Fruit fly (Drosophila melanogaster): ENCODE measurements around the gene CG13398.

Gene CG13398

DNA sequence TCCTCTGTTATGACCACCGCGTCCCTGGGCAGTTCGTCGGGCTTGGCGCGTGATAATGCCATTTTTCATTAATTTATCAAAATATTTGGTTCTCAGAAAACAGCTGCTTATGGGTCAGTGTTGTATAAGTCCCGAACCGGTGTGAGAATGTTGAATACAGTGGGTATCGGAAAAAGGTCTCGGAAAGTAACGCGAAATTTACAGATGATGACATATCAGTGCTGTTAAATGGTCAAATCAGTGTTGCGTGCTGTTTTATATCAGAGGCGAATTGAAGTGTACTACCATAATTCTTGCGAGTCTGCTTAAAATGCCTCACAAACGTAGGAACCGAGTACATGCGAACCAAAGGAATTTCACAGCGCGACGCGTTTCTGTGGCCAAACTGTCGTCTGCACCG, 32.4 kb downstream of the CG13398 start, which contains the start of the genes CG13392 and Rcd4 (continued):
- TF ChIP-seq CG15479 (GFP tag; optimal IDR thresholded peaks at IDR 0.05) (no peak), odd (GFP tag; optimal IDR thresholded peaks at IDR 0.05) (no peak), CG1602 (GFP tag; optimal IDR thresholded peaks at IDR 0.05) (peak; percentile 7), CG13123 (GFP tag; optimal IDR thresholded peaks at IDR 0.05) (no peak), D (optimal IDR thresholded peaks at IDR 0.05) (no peak), D (GFP tag; optimal IDR thresholded peaks at IDR 0.05) (no peak), CG7372 (GFP tag; IDR thresholded peaks at IDR 0.05) (0 out of 2 replicates have a peak, but pooled peaks have one; percentile 12), Nf-YB (GFP tag; optimal IDR thresholded peaks at IDR 0.05) (peak; percentile 11), CG13296 (GFP tag; optimal IDR thresholded peaks at IDR 0.05) (peak; percentile 41), D19A (tag; optimal IDR thresholded peaks at IDR 0.05) (no peak), Mes4 (GFP tag; optimal IDR thresholded peaks at IDR 0.05) (no peak), CG1603 (tag; optimal IDR thresholded peaks at IDR 0.05) (peak; percentile 85), pzg (GFP tag; optimal IDR thresholded peaks at IDR 0.05) (peak; percentile 87), sima (GFP tag; optimal IDR thresholded peaks at IDR 0.05) (no peak), gcm2 (GFP tag; optimal IDR thresholded peaks at IDR 0.05) (peak; percentile 5), HmgZ (tag; optimal IDR thresholded peaks at IDR 0.05) (peak; percentile 84), CG34224 (GFP tag; IDR thresholded peaks at IDR 0.05; ENCODE audit: partially characterized antibody) (peak; percentile 81), Bteb2 (GFP tag; optimal IDR thresholded peaks at IDR 0.05) (peak; percentile 57), ranshi (GFP tag; IDR thresholded peaks at IDR 0.05) (peak; percentile 67), aop (GFP tag; IDR thresholded peaks at IDR 0.05) (no peak), CG14014 (GFP tag; IDR thresholded peaks at IDR 0.05) (peak; percentile 53), Hr39 (optimal IDR thresholded peaks at IDR 0.05) (no peak), NC2α (GFP tag; optimal IDR thresholded peaks at IDR 0.05) (peak; percentile 16), chinmo (GFP tag; IDR thresholded peaks at IDR 0.05; ENCODE audit: partially characterized antibody) (0 out of 4 replicates have a peak, but pooled peaks have one; percentile 56), Fer2 (tag; optimal IDR thresholded peaks at IDR 0.05) (peak; percentile 22), Trl (optimal IDR thresholded peaks at IDR 0.05) (no peak), Trl (GFP tag; optimal IDR thresholded peaks at IDR 0.05) (peak; percentile 75), Eip74EF (GFP tag; optimal IDR thresholded peaks at IDR 0.05) (no peak), CG17802 (tag; optimal IDR thresholded peaks at IDR 0.05) (peak; percentile 23), zfh1 (GFP tag; IDR thresholded peaks at IDR 0.05) (peak; percentile 75; the same call in 2 of the 3 replicates), H2.0 (GFP tag; IDR thresholded peaks at IDR 0.05) (peak; percentile 57), CG3995 (GFP tag; optimal IDR thresholded peaks at IDR 0.05) (peak; percentile 66), CG1792 (GFP tag; optimal IDR thresholded peaks at IDR 0.05) (peak; percentile 49), maf-S (GFP tag; optimal IDR thresholded peaks at IDR 0.05) (peak; percentile 47), usp (GFP tag; optimal IDR thresholded peaks at IDR 0.05) (no peak), tna (GFP tag; IDR thresholded peaks at IDR 0.05; ENCODE audit: partially characterized antibody) (no peak), CG6654 (GFP tag; optimal IDR thresholded peaks at IDR 0.05) (peak; percentile 1), ham (GFP tag; IDR thresholded peaks at IDR 0.05) (no peak), HmgD (GFP tag; optimal IDR thresholded peaks at IDR 0.05) (peak; percentile 63), CG10565 (GFP tag; optimal IDR thresholded peaks at IDR 0.05) (no peak), CG15269 (tag; optimal IDR thresholded peaks at IDR 0.05) (peak; percentile 43), HLH4C (GFP tag; IDR thresholded peaks at IDR 0.05; ENCODE audit: partially characterized antibody) (peak; percentile 35; the same call in 1 of the 3 replicates), sob (GFP tag; IDR thresholded peaks at IDR 0.05) (peak; percentile 91), CG12299 (tag; optimal IDR thresholded peaks at IDR 0.05) (peak; percentile 41), CG32767 (GFP tag; IDR thresholded peaks at IDR 0.05) (no peak), CkIIα-i1 (GFP tag; IDR thresholded peaks at IDR 0.05) (no peak), Six4 (GFP tag; optimal IDR thresholded peaks at IDR 0.05) (no peak), sim (GFP tag; IDR thresholded peaks at IDR 0.05) (no peak), seq (GFP tag; IDR thresholded peaks at IDR 0.05) (no peak), CG11398 (GFP tag; optimal IDR thresholded peaks at IDR 0.05) (peak; percentile 65), pros (GFP tag; optimal IDR thresholded peaks at IDR 0.05) (no peak), CG18262 (tag; optimal IDR thresholded peaks at IDR 0.05) (peak; percentile 29)

All from whole organism, embryonic.